Worm (Caenorhabditis elegans) whole organism, L3 larva: ENCODE data around the gene txt-13.

Experiments used
- mdl-1 ChIP-seq: fragments of 150-350 bp; optimal IDR thresholded peaks from 2 replicates; lab custom pipeline; 2014; ENCODE audit warnings: missing biosample characterization, missing genetic modification characterization
- pha-4 ChIP-seq: fragments of 150-350 bp; optimal IDR thresholded peaks from 2 replicates; lab custom pipeline; 2014; ENCODE audit warnings: missing biosample characterization, missing genetic modification reagents, missing genetic modification characterization
- unc-39 ChIP-seq: sonication (generic microtip); optimal IDR thresholded peaks from 4 replicates; lab custom pipeline; 2017; ENCODE audit warnings: missing biosample characterization, missing genetic modification characterization

DNA sequence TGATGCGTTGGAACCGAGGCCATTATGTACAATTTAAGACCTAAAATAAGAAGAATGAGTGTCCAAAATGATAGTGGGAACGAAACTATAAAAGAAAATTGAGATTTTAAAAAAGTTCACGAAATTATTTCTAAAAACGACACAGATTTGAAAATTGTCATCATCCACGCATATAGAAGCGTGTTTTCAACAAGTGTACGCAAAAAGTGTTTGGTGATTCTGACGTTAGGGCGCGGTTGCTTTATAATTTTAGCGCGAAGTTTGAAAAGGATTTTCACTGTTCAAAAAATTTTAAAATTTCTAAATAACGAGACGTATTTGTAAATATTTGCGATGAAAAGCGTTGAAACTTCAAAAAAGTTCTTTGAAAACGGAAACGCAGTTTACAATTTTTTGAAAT, 7.0 kb upstream of the txt-13 start, which contains the start of gene cdc-48.1:
- TF ChIP-seq unc-39 (tag; lab: Kevin White, UChicago) (peak; percentile 69), pha-4 (tag; lab: Kevin White, UChicago) (peak; percentile 100), mdl-1 (tag; lab: Kevin White, UChicago) (peak; percentile 94)
